Fruit fly (Drosophila melanogaster) whole organism: ENCODE data around the gene pcm.

ENCODE experiments used
- CG8478 ChIP-seq: fragments of >200 bp; optimal IDR thresholded peaks from 2 replicates; lab custom pipeline; 2018; ENCODE audit warnings: inconsistent platforms
- Dll ChIP-seq: fragments of >200 bp; optimal IDR thresholded peaks from 2 replicates; lab custom pipeline; 2017
- pan ChIP-seq: fragments of >200 bp; optimal IDR thresholded peaks from 2 replicates; lab custom pipeline; 2017
- psq ChIP-seq: fragments of >200 bp; optimal IDR thresholded peaks from 2 replicates; lab custom pipeline; 2017
- usp ChIP-seq: fragments of >200 bp; optimal IDR thresholded peaks from 2 replicates; lab custom pipeline; 2017; ENCODE audit warnings: missing biosample characterization, missing genetic modification characterization, mixed read lengths

DNA sequence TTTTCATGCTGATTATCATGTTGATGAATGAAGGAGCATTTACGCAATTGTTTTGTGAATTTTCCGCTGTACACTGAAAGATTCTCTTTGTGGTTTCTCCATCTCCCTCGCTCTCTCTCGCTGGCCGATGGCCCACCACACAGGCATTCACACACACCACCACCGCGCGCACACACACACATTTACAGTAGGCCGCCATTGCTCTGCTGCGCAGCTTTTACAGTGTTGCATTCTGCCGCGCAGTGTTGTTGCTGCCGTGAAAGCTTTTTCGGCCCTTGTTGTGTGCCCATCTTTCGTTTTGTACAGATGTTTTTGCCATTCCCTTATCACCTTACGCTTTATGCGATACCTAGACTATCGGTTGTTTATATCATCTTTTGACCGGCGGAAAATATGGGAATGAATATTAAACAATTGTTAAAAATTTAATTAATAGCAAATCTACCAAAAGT is 5.0 kb upstream of the pcm start:
- TF ChIP-seq Dll, result no peak
- TF ChIP-seq usp (GFP tag; lab: Kevin White, UChicago), result no peak
- no peak for TF ChIP-seq pan (lab: Kevin White, UChicago)
- TF ChIP-seq CG8478, result no peak
- TF ChIP-seq psq (lab: Kevin White, UChicago), result no peak
